Fruit fly (Drosophila melanogaster) whole organism, adult: Measurements from ENCODE around the gene Gyc88E.

ENCODE experiments used
- CG11617 ChIP-seq: fragments of 200-800 bp; sonication (Bioruptor generic); optimal IDR thresholded peaks from 2 replicates; lab custom pipeline; 2017; ENCODE audit warnings: mild to moderate bottlenecking, missing biosample characterization, missing genetic modification reagents, missing genetic modification characterization
- CG12768 ChIP-seq: fragments of 200-800 bp; sonication (Bioruptor generic); optimal IDR thresholded peaks from 2 replicates; lab custom pipeline; 2017; ENCODE audit warnings: missing biosample characterization, missing genetic modification characterization, mild to moderate bottlenecking, moderate library complexity, missing genetic modification reagents
- CG14711 ChIP-seq: fragments of 200-800 bp; sonication (Bioruptor generic); optimal IDR thresholded peaks from 2 replicates; lab custom pipeline; 2018; ENCODE audit warnings: missing biosample characterization, mild to moderate bottlenecking, missing genetic modification characterization, moderate library complexity
- CG1620 ChIP-seq: fragments of 200-800 bp; sonication (Bioruptor generic); optimal IDR thresholded peaks from 2 replicates; lab custom pipeline; 2016; ENCODE audit warnings: missing biosample characterization, missing genetic modification characterization
- CG33017 ChIP-seq: fragments of 200-800 bp; sonication (Bioruptor generic); optimal IDR thresholded peaks from 2 replicates; lab custom pipeline; 2018; ENCODE audit warnings: missing biosample characterization, mild to moderate bottlenecking, missing genetic modification characterization, moderate library complexity
- CG5204 ChIP-seq: fragments of 200-800 bp; sonication (Bioruptor generic); optimal IDR thresholded peaks from 2 replicates; lab custom pipeline; 2016; ENCODE audit warnings: missing biosample characterization, missing genetic modification characterization
- CG7045 ChIP-seq: fragments of 200-800 bp; sonication (Bioruptor generic); optimal IDR thresholded peaks from 2 replicates; lab custom pipeline; 2017; ENCODE audit warnings: missing biosample characterization, mild to moderate bottlenecking, missing genetic modification characterization
- CG7101 ChIP-seq: fragments of 200-800 bp; sonication (Bioruptor generic); optimal IDR thresholded peaks from 2 replicates; lab custom pipeline; 2018; ENCODE audit warnings: missing biosample characterization, mild to moderate bottlenecking, missing genetic modification characterization, moderate library complexity
- Clk ChIP-seq: fragments of 200-800 bp; sonication (Bioruptor generic); optimal IDR thresholded peaks from 2 replicates; lab custom pipeline; 2017; ENCODE audit warnings: missing biosample characterization, missing genetic modification characterization
- Crg-1 ChIP-seq: fragments of 200-800 bp; sonication (Bioruptor generic); optimal IDR thresholded peaks from 2 replicates; lab custom pipeline; 2016; ENCODE audit warnings: missing biosample characterization, missing genetic modification characterization
- Hr96 ChIP-seq: fragments of 200-800 bp; sonication (Bioruptor generic); optimal IDR thresholded peaks from 2 replicates; lab custom pipeline; 2016; ENCODE audit warnings: missing biosample characterization, missing genetic modification characterization
- Mnt ChIP-seq: fragments of 200-800 bp; sonication (Bioruptor generic); optimal IDR thresholded peaks from 2 replicates; lab custom pipeline; 2016; ENCODE audit warnings: missing biosample characterization, mild to moderate bottlenecking, missing genetic modification characterization
- bab1 ChIP-seq: fragments of 200-800 bp; sonication (Bioruptor generic); optimal IDR thresholded peaks from 3 replicates; lab custom pipeline; 2019; ENCODE audit warnings: missing biosample characterization, mild to moderate bottlenecking, missing genetic modification characterization, moderate library complexity
- cic ChIP-seq: fragments of 200-800 bp; sonication (Bioruptor generic); optimal IDR thresholded peaks from 2 replicates; lab custom pipeline; 2017; ENCODE audit warnings: missing biosample characterization, mild to moderate bottlenecking, missing genetic modification characterization, moderate library complexity
- cnc ChIP-seq, 2 experiments: fragments of >200 bp; optimal IDR thresholded peaks; 2 replicates each; lab custom pipeline; 2017
- kay ChIP-seq: fragments of 200-800 bp; sonication (Bioruptor generic); peaks from one replicate; lab custom pipeline; 2016; ENCODE audit warnings: missing biosample characterization, missing genetic modification characterization, borderline replicate concordance
- ovo ChIP-seq: fragments of 200-800 bp; sonication (Bioruptor generic); optimal IDR thresholded peaks from 2 replicates; lab custom pipeline; 2016; ENCODE audit warnings: missing biosample characterization, missing genetic modification characterization
- pad ChIP-seq: fragments of 200-800 bp; sonication (Bioruptor generic); optimal IDR thresholded peaks from 3 replicates; lab custom pipeline; 2017; ENCODE audit warnings: missing biosample characterization, missing genetic modification characterization, mild to moderate bottlenecking, moderate library complexity, missing genetic modification reagents
- tj ChIP-seq: fragments of 200-800 bp; sonication (Bioruptor generic); optimal IDR thresholded peaks from 3 replicates; lab custom pipeline; 2017; ENCODE audit warnings: missing biosample characterization, mild to moderate bottlenecking, missing genetic modification characterization, moderate library complexity
- toe ChIP-seq: fragments of 200-800 bp; sonication (Bioruptor generic); optimal IDR thresholded peaks from 2 replicates; lab custom pipeline; 2016; ENCODE audit warnings: missing biosample characterization, missing genetic modification characterization

The Gyc88E gene

dm6 chr3R:15119730-15120129 is 30.4 kb upstream of the Gyc88E start:
- no peak for TF ChIP-seq cic
- no peak for TF ChIP-seq CG12768
- TF ChIP-seq kay (GFP tag; lab: Kevin White, UChicago) = no peak
- TF ChIP-seq Mnt (GFP tag; lab: Kevin White, UChicago) = no peak
- no peak for TF ChIP-seq Hr96 (GFP tag; lab: Kevin White, UChicago)
- TF ChIP-seq bab1 (GFP tag; lab: Kevin White, UChicago) = no peak
- TF ChIP-seq CG5204 (GFP tag; lab: Kevin White, UChicago) = no peak
- TF ChIP-seq toe (GFP tag; lab: Kevin White, UChicago) = no peak
- TF ChIP-seq CG11617 (GFP tag; lab: Kevin White, UChicago) = no peak
- TF ChIP-seq tj (GFP tag; lab: Kevin White, UChicago) = no peak
- no peak for TF ChIP-seq CG7101 (tag; lab: Kevin White, UChicago)
- no peak for TF ChIP-seq CG1620
- TF ChIP-seq Crg-1 = no peak

dm6 chr3R:15121599-15122394 is 28.4 kb upstream of the Gyc88E start:
- TF ChIP-seq pad = no peak
- no peak for TF ChIP-seq Clk (GFP tag; lab: Kevin White, UChicago)
- TF ChIP-seq CG7045 = no peak
- TF ChIP-seq ovo (GFP tag; lab: Kevin White, UChicago) = no peak
- TF ChIP-seq toe (GFP tag; lab: Kevin White, UChicago) = no peak
- TF ChIP-seq Hr96 (GFP tag; lab: Kevin White, UChicago) = no peak
- no peak for TF ChIP-seq CG14711 (tag; lab: Kevin White, UChicago)
- no peak for TF ChIP-seq cnc (optimal IDR thresholded peaks at IDR 0.05; lab: Kevin White, UChicago)
- no peak for TF ChIP-seq Mnt (GFP tag; lab: Kevin White, UChicago)

- TF ChIP-seq tj (GFP tag; lab: Kevin White, UChicago) (no peak), Crg-1 (no peak), ovo (GFP tag; lab: Kevin White, UChicago) (no peak), CG14711 (tag; lab: Kevin White, UChicago) (no peak), Mnt (GFP tag; lab: Kevin White, UChicago) (no peak), cnc (optimal IDR thresholded peaks at IDR 0.05; lab: Kevin White, UChicago) (no peak), Hr96 (GFP tag; lab: Kevin White, UChicago) (no peak), CG12768 (no peak), CG1620 (no peak), CG5204 (GFP tag; lab: Kevin White, UChicago) (no peak)
Observed at dm6 chr3R:15123036-15123715, 27.0 kb upstream of the Gyc88E start.

DNA sequence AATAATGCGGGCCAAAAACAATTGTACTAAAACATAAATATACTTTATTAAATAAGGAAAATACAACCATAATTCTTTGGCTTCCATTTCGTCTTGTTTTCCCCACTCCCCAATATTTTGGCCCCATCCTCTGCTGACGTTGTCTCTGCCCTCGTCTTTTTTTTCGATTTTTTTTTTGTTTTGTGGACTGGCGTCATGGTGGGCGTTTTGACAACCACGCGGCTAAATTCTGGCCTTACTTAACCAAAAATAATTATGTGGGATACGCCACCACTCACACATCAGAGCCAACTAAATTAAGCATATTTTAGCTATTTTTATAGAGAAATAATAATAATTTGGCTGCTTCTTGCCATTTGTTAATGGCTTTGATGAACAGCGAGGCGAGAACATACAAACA is 25.6 kb upstream of the Gyc88E start:
- TF ChIP-seq toe (GFP tag; lab: Kevin White, UChicago) = no peak
- no peak for TF ChIP-seq Clk (GFP tag; lab: Kevin White, UChicago)
- TF ChIP-seq CG5204 (GFP tag; lab: Kevin White, UChicago) = no peak
- no peak for TF ChIP-seq ovo (GFP tag; lab: Kevin White, UChicago)
- TF ChIP-seq tj (GFP tag; lab: Kevin White, UChicago) = no peak
- no peak for TF ChIP-seq CG14711 (tag; lab: Kevin White, UChicago)
- TF ChIP-seq CG33017 (tag; lab: Kevin White, UChicago) = no peak
- TF ChIP-seq kay (GFP tag; lab: Kevin White, UChicago) = no peak

dm6 chr3R:15125796-15126195 is 24.4 kb upstream of the Gyc88E start:
- no peak for TF ChIP-seq CG7101 (tag; lab: Kevin White, UChicago)
- no peak for TF ChIP-seq CG14711 (tag; lab: Kevin White, UChicago)
- TF ChIP-seq pad = no peak
- no peak for TF ChIP-seq CG7045
- TF ChIP-seq bab1 (GFP tag; lab: Kevin White, UChicago) = no peak
- no peak for TF ChIP-seq toe (GFP tag; lab: Kevin White, UChicago)
- no peak for TF ChIP-seq Mnt (GFP tag; lab: Kevin White, UChicago)
- no peak for TF ChIP-seq kay (GFP tag; lab: Kevin White, UChicago)
- TF ChIP-seq CG12768 = no peak
- TF ChIP-seq cic = no peak
- no peak for TF ChIP-seq ovo (GFP tag; lab: Kevin White, UChicago)
- no peak for TF ChIP-seq CG1620
- no peak for TF ChIP-seq Crg-1
- no peak for TF ChIP-seq tj (GFP tag; lab: Kevin White, UChicago)
- TF ChIP-seq Clk (GFP tag; lab: Kevin White, UChicago) = no peak

- TF ChIP-seq CG12768 (no peak), kay (GFP tag; lab: Kevin White, UChicago) (peak; percentile 62)
Observed at dm6 chr3R:15128060-15128459, 22.1 kb upstream of the Gyc88E start.
